Fruit fly (Drosophila melanogaster): Measurements from ENCODE around the gene Eip75B.

- TF ChIP-seq psq (optimal IDR thresholded peaks at IDR 0.05) = no peak
- TF ChIP-seq ttk (optimal IDR thresholded peaks at IDR 0.05) = no peak
- TF ChIP-seq Myc (optimal IDR thresholded peaks at IDR 0.05) = no peak
These were observed 108.0 kb downstream of the Eip75B start for dm6 chr3L:17956369-17957007.
